Fruit fly (Drosophila melanogaster) whole organism, embryonic: ENCODE results near the gene how.

ENCODE experiments used
- Antp ChIP-seq: fragments of 200-800 bp; sonication (Bioruptor generic); optimal IDR thresholded peaks from 3 replicates; lab custom pipeline; 2016; ENCODE audit warnings: missing biosample characterization, missing genetic modification characterization
- Bdp1 ChIP-seq: fragments of 200-800 bp; sonication (Bioruptor generic); optimal IDR thresholded peaks from 3 replicates; lab custom pipeline; 2016; ENCODE audit warnings: missing biosample characterization, missing genetic modification characterization
- CG10147 ChIP-seq: fragments of 200-800 bp; sonication (Bioruptor generic); optimal IDR thresholded peaks from 2 replicates; lab custom pipeline; 2019; ENCODE audit warnings: missing biosample characterization, mild to moderate bottlenecking, missing genetic modification characterization, moderate library complexity
- CG10543 ChIP-seq: fragments of 200-800 bp; sonication (Bioruptor generic); optimal IDR thresholded peaks from 3 replicates; lab custom pipeline; 2017; ENCODE audit warnings: missing biosample characterization, mild to moderate bottlenecking, missing genetic modification characterization, moderate library complexity
- CG10565 ChIP-seq: fragments of 200-800 bp; sonication (Bioruptor generic); optimal IDR thresholded peaks from 3 replicates; lab custom pipeline; 2016; ENCODE audit warnings: missing biosample characterization, mild to moderate bottlenecking, missing genetic modification characterization
- CG11085 ChIP-seq: fragments of 200-800 bp; sonication (Bioruptor generic); IDR thresholded peaks from 2 replicates; pipeline ENCODE4 v1.3.6; 2022; ENCODE audit warnings: missing biosample characterization, missing genetic modification characterization
- CG11695 ChIP-seq: fragments of 200-800 bp; sonication (Bioruptor generic); IDR thresholded peaks from 3 replicates; pipeline ENCODE4 v1.3.6; 2022; ENCODE audit warnings: missing biosample characterization, missing genetic modification characterization
- CG11696 ChIP-seq: fragments of 200-800 bp; sonication (Bioruptor generic); IDR thresholded peaks from 2 replicates; pipeline ENCODE4 v1.3.6; 2022; ENCODE audit warnings: missing biosample characterization, missing genetic modification characterization
- CG13424 ChIP-seq: fragments of 200-800 bp; sonication (Bioruptor generic); optimal IDR thresholded peaks from 2 replicates; lab custom pipeline; 2019; ENCODE audit warnings: missing biosample characterization, mild to moderate bottlenecking, missing genetic modification characterization, moderate library complexity
- CG14014 ChIP-seq: fragments of 200-800 bp; sonication (Bioruptor generic); IDR thresholded peaks from 2 replicates; pipeline ENCODE4 v1.3.6; 2022; ENCODE audit warnings: missing biosample characterization, missing genetic modification characterization
- CG16779 ChIP-seq: fragments of 200-800 bp; sonication (Bioruptor generic); IDR thresholded peaks from 2 replicates; pipeline ENCODE4 v1.3.6; 2022; ENCODE audit warnings: missing biosample characterization, missing genetic modification characterization
- CG2875 ChIP-seq: fragments of 200-800 bp; sonication (Bioruptor generic); optimal IDR thresholded peaks from 2 replicates; lab custom pipeline; 2017; ENCODE audit warnings: missing biosample characterization, mild to moderate bottlenecking, missing genetic modification characterization, missing genetic modification reagents
- CG3726 ChIP-seq: fragments of 200-800 bp; sonication (Bioruptor generic); IDR thresholded peaks from 3 replicates; pipeline ENCODE4, ENCODE4 v1.3.6; 2022; ENCODE audit warnings: missing biosample characterization, missing genetic modification characterization
- CG5953 ChIP-seq: fragments of 200-800 bp; sonication (Bioruptor generic); IDR thresholded peaks from 2 replicates; pipeline ENCODE4 v1.3.6; 2022; ENCODE audit warnings: missing biosample characterization, missing genetic modification characterization
- CG6175 ChIP-seq: fragments of 200-800 bp; sonication (Bioruptor generic); IDR thresholded peaks from 3 replicates; pipeline ENCODE4 v1.3.6; 2022; ENCODE audit warnings: missing biosample characterization, missing genetic modification characterization
- CG7928 ChIP-seq: fragments of 200-800 bp; sonication (Bioruptor generic); optimal IDR thresholded peaks from 2 replicates; lab custom pipeline; 2017; ENCODE audit warnings: missing biosample characterization, mild to moderate bottlenecking, missing genetic modification characterization
- CG7963 ChIP-seq: fragments of 200-800 bp; sonication (Bioruptor generic); IDR thresholded peaks from 3 replicates; pipeline ENCODE4 v1.3.6; 2022; ENCODE audit warnings: missing biosample characterization, missing genetic modification characterization; ENCODE audit not compliant: partially characterized antibody
- CG9932 ChIP-seq: fragments of 200-800 bp; sonication (Bioruptor generic); IDR thresholded peaks from 2 replicates; pipeline ENCODE4 v1.3.6; 2022; ENCODE audit warnings: missing biosample characterization, missing genetic modification characterization
- CrebB ChIP-seq: fragments of 200-800 bp; sonication (Bioruptor generic); optimal IDR thresholded peaks from 3 replicates; lab custom pipeline; 2018; ENCODE audit warnings: missing biosample characterization, mild to moderate bottlenecking, missing genetic modification characterization
- Dip2 ChIP-seq: fragments of 200-800 bp; sonication (Bioruptor generic); IDR thresholded peaks from 2 replicates; pipeline ENCODE4 v1.3.6; 2022; ENCODE audit warnings: missing biosample characterization, missing genetic modification characterization
- Eip74EF ChIP-seq, 2 experiments: fragments of 200-800 bp in 1 of 2; fragments of >200 bp in 1 of 2; sonication (Bioruptor generic) in 1 of 2; optimal IDR thresholded peaks; 2 replicates each; lab custom pipeline; 2017 to 2019; ENCODE audit warnings: missing biosample characterization in 2 of 2, missing genetic modification characterization in 2 of 2, mild to moderate bottlenecking in 1 of 2, moderate library complexity in 1 of 2
- Ets97D ChIP-seq: fragments of 200-800 bp; sonication (Bioruptor generic); optimal IDR thresholded peaks from 3 replicates; lab custom pipeline; 2016; ENCODE audit warnings: missing biosample characterization, missing genetic modification characterization
- Hey ChIP-seq: fragments of 200-800 bp; sonication (Bioruptor generic); optimal IDR thresholded peaks from 3 replicates; lab custom pipeline; 2018; ENCODE audit warnings: missing biosample characterization, mild to moderate bottlenecking, missing genetic modification characterization
- Hr51 ChIP-seq, 2 experiments: fragments of 200-800 bp; sonication (Bioruptor generic); optimal IDR thresholded peaks; 2 replicates in 1 of 2; 3 replicates in 1 of 2; lab custom pipeline; 2016 to 2018; ENCODE audit warnings: missing biosample characterization in 2 of 2, missing genetic modification characterization in 2 of 2, mild to moderate bottlenecking in 1 of 2, moderate library complexity in 1 of 2
- Oaz ChIP-seq: fragments of 200-800 bp; sonication (Bioruptor generic); IDR thresholded peaks from 2 replicates; pipeline ENCODE4 v1.3.6; 2022; ENCODE audit warnings: missing biosample characterization, missing genetic modification characterization
- Opbp ChIP-seq: fragments of 200-800 bp; sonication (Bioruptor generic); IDR thresholded peaks from 3 replicates; pipeline ENCODE4 v1.3.6; 2022; ENCODE audit warnings: missing biosample characterization, missing genetic modification characterization; ENCODE audit not compliant: partially characterized antibody
- Side ChIP-seq: fragments of 200-800 bp; sonication (Bioruptor generic); optimal IDR thresholded peaks from 2 replicates; lab custom pipeline; 2016; ENCODE audit warnings: missing biosample characterization, missing genetic modification characterization
- Xrp1 ChIP-seq: fragments of 200-800 bp; sonication (Bioruptor generic); IDR thresholded peaks from 2 replicates; pipeline ENCODE4 v1.3.6; 2022; ENCODE audit warnings: missing biosample characterization, missing genetic modification characterization
- al ChIP-seq: fragments of 200-800 bp; sonication (Bioruptor generic); IDR thresholded peaks from 2 replicates; pipeline ENCODE4 v1.3.6; 2022; ENCODE audit warnings: missing biosample characterization, missing genetic modification characterization
- aop ChIP-seq: fragments of 200-800 bp; sonication (Bioruptor generic); IDR thresholded peaks from 2 replicates; pipeline ENCODE4 v1.3.6; 2022; ENCODE audit warnings: missing biosample characterization, missing genetic modification characterization
- bcd ChIP-seq: fragments of 200-800 bp; sonication (Bioruptor generic); optimal IDR thresholded peaks from 2 replicates; lab custom pipeline; 2017; ENCODE audit warnings: missing biosample characterization, mild to moderate bottlenecking, missing genetic modification characterization
- bowl ChIP-seq: fragments of 200-800 bp; sonication (Bioruptor generic); IDR thresholded peaks from 2 replicates; pipeline ENCODE4 v1.3.6; 2022; ENCODE audit warnings: missing biosample characterization, missing genetic modification characterization
- cad ChIP-seq: fragments of >200 bp; optimal IDR thresholded peaks from 2 replicates; lab custom pipeline; 2017; ENCODE audit warnings: missing biosample characterization, missing genetic modification characterization
- corto ChIP-seq: fragments of 200-800 bp; sonication (Bioruptor generic); optimal IDR thresholded peaks from 2 replicates; lab custom pipeline; 2016; ENCODE audit warnings: missing biosample characterization, mild to moderate bottlenecking, missing genetic modification characterization, moderate library complexity
- dimm ChIP-seq: fragments of 200-800 bp; sonication (Bioruptor generic); IDR thresholded peaks from 2 replicates; pipeline ENCODE4 v1.3.6; 2022; ENCODE audit warnings: missing biosample characterization, missing genetic modification characterization
- disco-r ChIP-seq: fragments of 200-800 bp; sonication (Bioruptor generic); optimal IDR thresholded peaks from 2 replicates; lab custom pipeline; 2016; ENCODE audit warnings: missing biosample characterization, missing genetic modification characterization
- dmrt11E ChIP-seq: fragments of 200-800 bp; sonication (Bioruptor generic); optimal IDR thresholded peaks from 3 replicates; lab custom pipeline; 2018; ENCODE audit warnings: missing biosample characterization, mild to moderate bottlenecking, missing genetic modification characterization, moderate library complexity
- fd102C ChIP-seq: fragments of 200-800 bp; sonication (Bioruptor generic); optimal IDR thresholded peaks from 2 replicates; lab custom pipeline; 2018; ENCODE audit warnings: missing biosample characterization, mild to moderate bottlenecking, missing genetic modification characterization, moderate library complexity
- gsb-n ChIP-seq: fragments of 200-800 bp; sonication (Bioruptor generic); optimal IDR thresholded peaks from 3 replicates; lab custom pipeline; 2018; ENCODE audit warnings: missing biosample characterization, mild to moderate bottlenecking, missing genetic modification characterization
- knrl ChIP-seq: fragments of 200-800 bp; sonication (Bioruptor generic); IDR thresholded peaks from 3 replicates; pipeline ENCODE4 v1.3.6; 2022; ENCODE audit warnings: missing biosample characterization, missing genetic modification characterization; ENCODE audit not compliant: partially characterized antibody
- lmd ChIP-seq: fragments of 200-800 bp; sonication (Bioruptor generic); IDR thresholded peaks from 2 replicates; pipeline ENCODE4 v1.3.6; 2022; ENCODE audit warnings: missing biosample characterization, missing genetic modification characterization
- nerfin-2 ChIP-seq: fragments of 200-800 bp; sonication (Bioruptor generic); IDR thresholded peaks from 2 replicates; pipeline ENCODE4 v1.3.6; 2022; ENCODE audit warnings: missing biosample characterization, missing genetic modification characterization; ENCODE audit not compliant: partially characterized antibody
- ranshi ChIP-seq: fragments of 200-800 bp; sonication (Bioruptor generic); IDR thresholded peaks from 2 replicates; pipeline ENCODE4 v1.3.6; 2022; ENCODE audit warnings: missing biosample characterization, missing genetic modification characterization
- sens ChIP-seq: fragments of 200-800 bp; sonication (Bioruptor generic); peaks from one replicate; lab custom pipeline; 2016; ENCODE audit warnings: missing biosample characterization, missing genetic modification characterization
- so ChIP-seq: fragments of 200-800 bp; sonication (Bioruptor generic); IDR thresholded peaks from 3 replicates; pipeline ENCODE4 v1.3.6; 2022; ENCODE audit warnings: missing biosample characterization, missing genetic modification characterization
- trh ChIP-seq: fragments of 200-800 bp; sonication (Bioruptor generic); optimal IDR thresholded peaks from 2 replicates; lab custom pipeline; 2016; ENCODE audit warnings: missing biosample characterization, missing genetic modification characterization
- twi ChIP-seq: fragments of 200-800 bp; optimal IDR thresholded peaks from 2 replicates; lab custom pipeline; 2019; ENCODE audit warnings: missing biosample characterization, mild to moderate bottlenecking, missing genetic modification characterization, moderate library complexity
- unpg ChIP-seq: fragments of 200-800 bp; sonication (Bioruptor generic); optimal IDR thresholded peaks from 3 replicates; lab custom pipeline; 2018; ENCODE audit warnings: missing biosample characterization, mild to moderate bottlenecking, missing genetic modification characterization, moderate library complexity
- vnd ChIP-seq: fragments of 200-800 bp; sonication (Bioruptor generic); IDR thresholded peaks from 3 replicates; pipeline ENCODE4 v1.3.6; 2022; ENCODE audit warnings: missing biosample characterization, missing genetic modification characterization; ENCODE audit not compliant: partially characterized antibody
- zen ChIP-seq: fragments of 200-800 bp; sonication (Bioruptor generic); optimal IDR thresholded peaks from 3 replicates; lab custom pipeline; 2018; ENCODE audit warnings: missing biosample characterization, mild to moderate bottlenecking, missing genetic modification characterization, moderate library complexity
- zfh1 ChIP-seq: fragments of 200-800 bp; sonication (Bioruptor generic); IDR thresholded peaks from 3 replicates; pipeline ENCODE4 v1.3.6; 2022; ENCODE audit warnings: missing biosample characterization, missing genetic modification characterization

The how gene

dm6 chr3R:22042283-22042875 is 388 bp downstream of the how start (continued):
- TF ChIP-seq knrl (GFP tag; lab: Robert Waterston, UW) (no peak), CG6175 (GFP tag; lab: Robert Waterston, UW) (no peak), CG7963 (GFP tag; lab: Robert Waterston, UW) (no peak), CG5953 (GFP tag; lab: Robert Waterston, UW) (no peak), zen (no peak), dimm (GFP tag; lab: Robert Waterston, UW) (no peak), Opbp (GFP tag; lab: Robert Waterston, UW) (no peak), CG11696 (no peak), zfh1 (no peak), so (no peak), Hey (tag; lab: Kevin White, UChicago) (no peak), CrebB (tag; lab: Kevin White, UChicago) (no peak), gsb-n (tag; lab: Kevin White, UChicago) (no peak), CG10147 (GFP tag; lab: Kevin White, UChicago) (no peak), CG7928 (no peak), Oaz (GFP tag; lab: Robert Waterston, UW) (no peak), CG11085 (GFP tag; lab: Robert Waterston, UW) (no peak), CG10543 (GFP tag; lab: Kevin White, UChicago) (no peak), ranshi (GFP tag; lab: Robert Waterston, UW) (no peak), Bdp1 (GFP tag; lab: Kevin White, UChicago) (no peak), corto (GFP tag; lab: Kevin White, UChicago) (peak; percentile 31), nerfin-2 (GFP tag; lab: Robert Waterston, UW) (no peak), sens (GFP tag; lab: Kevin White, UChicago) (peak; percentile 40), CG11695 (GFP tag; lab: Robert Waterston, UW) (no peak), Antp (GFP tag; lab: Kevin White, UChicago) (no peak), CG2875 (GFP tag; lab: Kevin White, UChicago) (no peak), Side (GFP tag; lab: Kevin White, UChicago) (no peak), trh (no peak), aop (GFP tag; lab: Robert Waterston, UW) (no peak), lmd (GFP tag; lab: Robert Waterston, UW) (no peak), fd102C (GFP tag; lab: Kevin White, UChicago) (no peak), Xrp1 (no peak), dmrt11E (tag; lab: Kevin White, UChicago) (no peak), cad (peak; percentile 44), twi (tag; lab: Kevin White, UChicago) (no peak), CG14014 (GFP tag; lab: Robert Waterston, UW) (no peak), Hr51 (GFP tag; optimal IDR thresholded peaks at IDR 0.05; lab: Kevin White, UChicago) (no peak), CG3726 (GFP tag; lab: Robert Waterston, UW) (no peak), Dip2 (GFP tag; lab: Robert Waterston, UW) (no peak)

dm6 chr3R:22042982-22043381 is 991 bp downstream of the how start:
- TF ChIP-seq Eip74EF (GFP tag; optimal IDR thresholded peaks at IDR 0.05; lab: Kevin White, UChicago) = no peak
- TF ChIP-seq bcd (GFP tag; lab: Kevin White, UChicago) = no peak
- TF ChIP-seq CG16779 (GFP tag; lab: Robert Waterston, UW) = peak; percentile 62; the same call in 1 of the 2 replicates
- TF ChIP-seq Ets97D (GFP tag; lab: Kevin White, UChicago) = no peak
- TF ChIP-seq al = no peak
- no peak for TF ChIP-seq zfh1
- no peak for TF ChIP-seq disco-r (GFP tag; lab: Kevin White, UChicago)
- TF ChIP-seq vnd (GFP tag; lab: Robert Waterston, UW) = 0 out of 3 replicates have a peak, but pooled peaks have one; percentile 10
- TF ChIP-seq CG10565 (GFP tag; lab: Kevin White, UChicago) = no peak
- TF ChIP-seq CG9932 (GFP tag; lab: Robert Waterston, UW) = peak; percentile 23; the same call in 1 of the 2 replicates
- no peak for TF ChIP-seq bowl (GFP tag; lab: Robert Waterston, UW)
- TF ChIP-seq unpg (GFP tag; lab: Kevin White, UChicago) = no peak
- no peak for TF ChIP-seq CG13424 (tag; lab: Kevin White, UChicago)
